Fruit fly (Drosophila melanogaster): ENCODE measurements around the gene CG6006.

Gene CG6006

dm6 chr3R:16154682-16155081 is at the start of gene CG6006:
TSS of gene CG6006 (plus strand) at chr3R:16154982.
- no peak for TF ChIP-seq tj (GFP tag; optimal IDR thresholded peaks at IDR 0.05)
- TF ChIP-seq CG7045 (GFP tag; optimal IDR thresholded peaks at IDR 0.05) = no peak
- no peak for TF ChIP-seq CG33017 (tag; optimal IDR thresholded peaks at IDR 0.05)
- TF ChIP-seq CG5204 (GFP tag; optimal IDR thresholded peaks at IDR 0.05) = no peak
- TF ChIP-seq CG11617 (GFP tag; optimal IDR thresholded peaks at IDR 0.05) = no peak
- no peak for TF ChIP-seq Clk (GFP tag; optimal IDR thresholded peaks at IDR 0.05)
- no peak for TF ChIP-seq cnc (optimal IDR thresholded peaks at IDR 0.05)

- TF ChIP-seq kay (GFP tag; ENCODE audit: borderline replicate concordance) (peak; percentile 22), CG5204 (GFP tag; optimal IDR thresholded peaks at IDR 0.05) (no peak)
Observed at dm6 chr3R:16105813-16106480, 48.8 kb upstream of the CG6006 start.

dm6 chr3R:16113124-16113523 is 41.7 kb upstream of the CG6006 start:
- TF ChIP-seq kay (GFP tag; ENCODE audit: borderline replicate concordance) (no peak), CG1620 (GFP tag; optimal IDR thresholded peaks at IDR 0.05) (no peak), tj (GFP tag; optimal IDR thresholded peaks at IDR 0.05) (no peak), bab1 (GFP tag; optimal IDR thresholded peaks at IDR 0.05) (no peak), Crg-1 (GFP tag; optimal IDR thresholded peaks at IDR 0.05) (no peak), CG33017 (tag; optimal IDR thresholded peaks at IDR 0.05) (no peak), CG7045 (GFP tag; optimal IDR thresholded peaks at IDR 0.05) (no peak), cic (GFP tag; optimal IDR thresholded peaks at IDR 0.05) (no peak), CG14711 (tag; optimal IDR thresholded peaks at IDR 0.05) (no peak), Mnt (GFP tag; optimal IDR thresholded peaks at IDR 0.05) (no peak), CG7101 (tag; optimal IDR thresholded peaks at IDR 0.05) (no peak), toe (GFP tag; optimal IDR thresholded peaks at IDR 0.05) (no peak)

DNA sequence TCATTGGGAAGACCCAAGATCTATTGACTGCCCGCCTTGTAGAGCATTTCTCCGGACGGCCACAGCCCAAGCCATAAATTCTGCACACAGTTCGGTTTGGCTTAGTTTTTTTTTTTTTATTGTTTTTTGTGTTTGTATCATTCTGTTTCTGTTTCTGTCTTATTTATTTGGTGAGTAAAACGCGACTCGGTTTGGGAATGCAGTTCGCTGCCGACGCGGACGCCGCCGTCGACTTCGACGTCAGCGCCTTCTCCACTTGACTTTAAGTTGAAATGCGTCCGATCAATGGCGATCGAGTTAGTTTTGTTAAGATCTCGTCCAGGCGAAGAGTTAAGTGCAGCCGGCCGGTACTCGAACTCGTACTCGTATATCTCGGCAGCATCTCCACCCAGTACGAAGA is 38.9 kb upstream of the CG6006 start, which contains the start of gene Sb:
Gene Sb, plus strand, starts transcription at position 301 of the 400 bp plus-strand sequence.
- TF ChIP-seq Clk (GFP tag; optimal IDR thresholded peaks at IDR 0.05) (no peak), cic (GFP tag; optimal IDR thresholded peaks at IDR 0.05) (no peak), Mnt (GFP tag; optimal IDR thresholded peaks at IDR 0.05) (no peak), toe (GFP tag; optimal IDR thresholded peaks at IDR 0.05) (no peak), tj (GFP tag; optimal IDR thresholded peaks at IDR 0.05) (no peak), CG14711 (tag; optimal IDR thresholded peaks at IDR 0.05) (no peak), CG33017 (tag; optimal IDR thresholded peaks at IDR 0.05) (no peak), bab1 (GFP tag; optimal IDR thresholded peaks at IDR 0.05) (no peak), ovo (GFP tag; optimal IDR thresholded peaks at IDR 0.05) (no peak), kay (GFP tag; ENCODE audit: borderline replicate concordance) (no peak), cnc (optimal IDR thresholded peaks at IDR 0.05) (no peak), pad (GFP tag; optimal IDR thresholded peaks at IDR 0.05) (no peak), CG12768 (GFP tag; optimal IDR thresholded peaks at IDR 0.05) (no peak), CG7045 (GFP tag; optimal IDR thresholded peaks at IDR 0.05) (no peak)

DNA sequence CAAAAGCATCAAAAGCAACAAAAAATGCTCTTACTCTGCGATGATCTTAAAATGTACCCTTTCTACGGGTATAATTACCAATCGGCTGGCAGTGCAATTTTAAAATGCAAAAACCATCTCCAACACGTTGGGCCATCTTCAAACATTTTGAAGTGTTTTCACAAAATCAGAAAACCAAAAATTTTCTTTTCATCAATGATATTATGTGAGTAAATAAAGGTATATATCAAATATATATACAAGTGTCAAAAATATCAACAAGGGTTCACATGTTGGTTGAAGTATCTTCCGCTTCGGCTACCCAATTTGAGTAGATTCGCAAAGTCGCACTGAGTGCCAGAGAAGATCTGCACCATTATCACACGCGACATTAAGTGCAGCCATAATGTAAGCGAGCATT is 37.4 kb upstream of the CG6006 start:
- no peak for TF ChIP-seq CG33017 (tag; optimal IDR thresholded peaks at IDR 0.05)
- TF ChIP-seq ovo (GFP tag; optimal IDR thresholded peaks at IDR 0.05) = no peak
- no peak for TF ChIP-seq CG12768 (GFP tag; optimal IDR thresholded peaks at IDR 0.05)
- TF ChIP-seq cic (GFP tag; optimal IDR thresholded peaks at IDR 0.05) = no peak
- no peak for TF ChIP-seq CG14711 (tag; optimal IDR thresholded peaks at IDR 0.05)
- TF ChIP-seq CG7101 (tag; optimal IDR thresholded peaks at IDR 0.05) = no peak
- no peak for TF ChIP-seq CG5204 (GFP tag; optimal IDR thresholded peaks at IDR 0.05)
- no peak for TF ChIP-seq CG1620 (GFP tag; optimal IDR thresholded peaks at IDR 0.05)
- TF ChIP-seq bab1 (GFP tag; optimal IDR thresholded peaks at IDR 0.05) = no peak
- TF ChIP-seq Mnt (GFP tag; optimal IDR thresholded peaks at IDR 0.05) = no peak
- no peak for TF ChIP-seq Hr96 (GFP tag; optimal IDR thresholded peaks at IDR 0.05)
- TF ChIP-seq CG7045 (GFP tag; optimal IDR thresholded peaks at IDR 0.05) = no peak
- no peak for TF ChIP-seq cnc (optimal IDR thresholded peaks at IDR 0.05)
- TF ChIP-seq toe (GFP tag; optimal IDR thresholded peaks at IDR 0.05) = no peak

- TF ChIP-seq CG11617 (GFP tag; optimal IDR thresholded peaks at IDR 0.05) = no peak
- TF ChIP-seq cic (GFP tag; optimal IDR thresholded peaks at IDR 0.05) = no peak
- no peak for TF ChIP-seq Hr96 (GFP tag; optimal IDR thresholded peaks at IDR 0.05)
- TF ChIP-seq CG7045 (GFP tag; optimal IDR thresholded peaks at IDR 0.05) = no peak
- TF ChIP-seq CG33017 (tag; optimal IDR thresholded peaks at IDR 0.05) = no peak
- TF ChIP-seq CG5204 (GFP tag; optimal IDR thresholded peaks at IDR 0.05) = no peak
- TF ChIP-seq pad (GFP tag; optimal IDR thresholded peaks at IDR 0.05) = no peak
- no peak for TF ChIP-seq Mnt (GFP tag; optimal IDR thresholded peaks at IDR 0.05)
- no peak for TF ChIP-seq CG14711 (tag; optimal IDR thresholded peaks at IDR 0.05)
- no peak for TF ChIP-seq CG12768 (GFP tag; optimal IDR thresholded peaks at IDR 0.05)
Observed at dm6 chr3R:16119441-16119840, 35.3 kb upstream of the CG6006 start.

DNA sequence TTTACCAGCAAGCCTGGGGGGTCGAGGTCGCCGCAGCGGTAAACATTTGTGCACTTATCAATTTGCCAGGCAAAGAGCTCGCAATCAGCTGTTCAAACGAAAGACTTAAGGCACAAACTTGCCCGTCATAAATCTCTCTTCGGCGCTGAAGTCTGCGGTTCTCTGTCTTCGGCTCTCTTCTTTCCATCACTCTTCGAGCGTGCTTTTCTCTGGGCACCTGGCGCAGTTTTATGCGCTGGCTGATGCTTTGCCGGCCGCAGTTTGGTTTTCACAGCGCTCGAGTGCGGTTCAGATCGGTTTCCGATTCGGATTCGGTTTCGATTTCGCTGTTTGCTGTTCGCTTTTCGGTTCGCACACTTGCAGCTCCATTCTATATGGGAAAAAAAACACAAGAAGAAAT is 26.3 kb upstream of the CG6006 start:
- TF ChIP-seq CG12768 (GFP tag; optimal IDR thresholded peaks at IDR 0.05) (no peak), Hr96 (GFP tag; optimal IDR thresholded peaks at IDR 0.05) (no peak), kay (GFP tag; ENCODE audit: borderline replicate concordance) (no peak), tj (GFP tag; optimal IDR thresholded peaks at IDR 0.05) (no peak), CG5204 (GFP tag; optimal IDR thresholded peaks at IDR 0.05) (no peak), Crg-1 (GFP tag; optimal IDR thresholded peaks at IDR 0.05) (no peak), CG1620 (GFP tag; optimal IDR thresholded peaks at IDR 0.05) (no peak), cic (GFP tag; optimal IDR thresholded peaks at IDR 0.05) (no peak), cnc (optimal IDR thresholded peaks at IDR 0.05) (no peak), CG33017 (tag; optimal IDR thresholded peaks at IDR 0.05) (no peak), CG7101 (tag; optimal IDR thresholded peaks at IDR 0.05) (no peak), CG7045 (GFP tag; optimal IDR thresholded peaks at IDR 0.05) (no peak), CG11617 (GFP tag; optimal IDR thresholded peaks at IDR 0.05) (no peak)

All from whole organism, adult.